Worm (Caenorhabditis elegans): ENCODE measurements around the gene snn-1.

snn-1 gene

DNA sequence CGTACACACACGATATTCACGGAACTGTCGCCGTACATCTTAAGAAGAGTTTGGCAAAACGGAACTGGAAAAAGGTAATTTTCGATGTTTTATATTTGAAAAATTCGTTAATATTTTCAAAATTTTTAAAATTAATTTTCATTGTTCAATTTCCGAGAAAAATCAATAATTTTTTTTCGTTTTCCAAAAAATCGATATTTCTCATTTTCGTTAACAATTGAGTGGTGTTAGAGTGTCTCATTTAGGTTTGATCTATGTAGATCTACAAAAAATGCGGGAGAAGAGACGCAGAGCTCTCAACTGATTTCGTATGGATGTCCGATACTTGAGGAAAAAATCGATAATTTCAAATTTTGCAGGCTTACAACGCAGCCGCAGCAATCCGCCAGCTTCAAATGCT is 18.2 kb upstream of the snn-1 start:
- TF ChIP-seq ceh-13 (GFP tag; optimal IDR thresholded peaks at IDR 0.05): no peak
- no peak for TF ChIP-seq tbx-37 (GFP tag; conservative IDR thresholded peaks at IDR 0.05)
- no peak for TF ChIP-seq tbx-11 (GFP tag; IDR thresholded peaks at IDR 0.05)

DNA sequence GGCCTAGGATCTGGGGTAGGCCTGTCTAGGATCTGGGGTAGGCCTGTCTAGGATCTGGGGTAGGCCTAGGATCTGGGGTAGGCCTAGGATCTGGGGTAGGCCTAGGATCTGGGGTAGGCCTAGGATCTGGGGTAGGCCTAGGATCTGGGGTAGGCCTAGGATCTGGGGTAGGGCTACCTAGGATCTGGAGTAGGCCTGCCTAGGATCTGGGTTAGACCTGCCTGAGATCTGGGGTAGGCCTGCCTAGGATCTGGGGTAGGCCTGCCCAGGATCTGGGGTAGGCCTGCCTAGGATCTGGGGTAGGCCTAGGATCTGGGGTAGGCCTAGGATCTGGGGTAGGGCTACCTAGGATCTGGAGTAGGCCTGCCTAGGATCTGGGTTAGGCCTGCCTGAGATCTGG is 16.3 kb upstream of the snn-1 start:
- peak; percentile 96 for TF ChIP-seq tbx-37 (GFP tag; conservative IDR thresholded peaks at IDR 0.05)
- peak; percentile 99 for TF ChIP-seq scrt-1 (GFP tag; IDR thresholded peaks at IDR 0.05)
- peak; percentile 93 for TF ChIP-seq pes-1 (GFP tag; IDR thresholded peaks at IDR 0.05)
- peak; percentile 95 for TF ChIP-seq sea-1 (GFP tag; conservative IDR thresholded peaks at IDR 0.05)
- peak; percentile 93 for TF ChIP-seq tbx-11 (GFP tag; IDR thresholded peaks at IDR 0.05)
- TF ChIP-seq flt-1 (GFP tag; IDR thresholded peaks at IDR 0.05): peak; percentile 94

DNA sequence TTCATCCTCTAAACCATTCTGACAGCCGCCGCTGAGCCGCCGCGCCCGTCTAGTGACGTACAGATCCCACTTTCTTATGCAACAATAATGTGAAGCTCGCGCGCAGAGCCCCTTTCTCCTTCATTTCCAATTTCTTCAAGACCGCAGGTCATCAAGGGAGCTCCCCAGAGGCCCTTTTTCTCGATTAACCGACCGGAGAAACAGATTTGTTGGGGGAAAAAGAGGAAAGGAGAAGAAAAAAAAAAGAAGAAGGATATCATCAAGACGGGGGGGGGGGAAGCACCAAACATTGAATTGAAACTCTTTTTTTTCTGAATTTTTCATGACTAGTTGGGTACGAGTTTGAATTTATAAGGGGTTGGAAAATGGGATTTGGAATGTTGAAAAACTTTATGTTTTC is 12.4 kb upstream of the snn-1 start:
- no peak for TF ChIP-seq scrt-1 (GFP tag; IDR thresholded peaks at IDR 0.05)
- no peak for TF ChIP-seq flt-1 (GFP tag; IDR thresholded peaks at IDR 0.05)
- TF ChIP-seq pes-1 (GFP tag; IDR thresholded peaks at IDR 0.05): no peak
- no peak for TF ChIP-seq tbx-37 (GFP tag; conservative IDR thresholded peaks at IDR 0.05)
- TF ChIP-seq ceh-36 (tag; optimal IDR thresholded peaks at IDR 0.05): no peak
- no peak for TF ChIP-seq tra-4 (tag; optimal IDR thresholded peaks at IDR 0.05)
- TF ChIP-seq tbx-11 (GFP tag; IDR thresholded peaks at IDR 0.05): no peak
- no peak for TF ChIP-seq ceh-13 (GFP tag; optimal IDR thresholded peaks at IDR 0.05)
- TF ChIP-seq B0310.2 (tag; optimal IDR thresholded peaks at IDR 0.05): no peak
- no peak for TF ChIP-seq ama-1 (optimal IDR thresholded peaks at IDR 0.05)
- no peak for TF ChIP-seq F13C5.2 (tag; optimal IDR thresholded peaks at IDR 0.05)
- no peak for TF ChIP-seq ets-7 (tag; optimal IDR thresholded peaks at IDR 0.05)

DNA sequence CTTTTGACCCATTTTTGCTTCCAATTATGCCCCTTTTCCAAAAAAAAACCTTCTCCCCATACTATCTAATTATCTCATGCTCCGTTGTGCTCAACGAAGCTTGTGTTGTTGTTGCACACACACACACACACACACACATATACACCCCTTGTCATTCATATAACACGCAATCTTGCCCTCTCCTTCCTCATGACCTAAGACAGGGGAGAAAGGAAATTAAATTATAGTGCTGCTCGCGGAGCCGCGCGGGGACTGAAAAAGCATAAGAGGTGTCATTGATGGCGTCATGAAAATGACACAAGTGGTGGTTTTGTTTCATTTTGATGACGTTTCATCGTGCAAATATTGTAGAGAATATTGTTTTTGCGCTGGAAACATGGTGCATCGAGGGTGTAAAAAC is 11.8 kb upstream of the snn-1 start:
- TF ChIP-seq aly-1 (tag; optimal IDR thresholded peaks at IDR 0.05): no peak

DNA sequence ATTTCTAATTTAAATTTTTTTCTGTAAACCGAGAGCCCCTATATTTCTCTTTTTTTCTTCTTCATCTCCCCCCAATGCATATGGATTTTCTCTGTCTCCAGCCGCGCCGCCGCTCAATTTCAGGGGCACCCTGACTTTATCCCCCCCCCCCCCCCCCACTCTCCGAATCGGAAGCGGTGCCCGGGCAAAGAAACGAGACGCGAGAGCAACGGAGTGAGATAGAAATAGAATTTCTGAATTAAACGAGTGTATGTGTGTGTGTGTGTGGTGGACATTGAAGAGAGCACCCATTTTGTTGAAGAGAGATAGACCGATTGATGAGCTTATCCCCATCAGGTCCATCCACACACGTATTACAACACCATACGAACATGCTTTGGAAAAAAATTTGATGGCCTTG is 10.9 kb upstream of the snn-1 start:
- TF ChIP-seq ama-1 (optimal IDR thresholded peaks at IDR 0.05): no peak
- TF ChIP-seq tra-4 (tag; optimal IDR thresholded peaks at IDR 0.05): no peak
- no peak for TF ChIP-seq scrt-1 (GFP tag; IDR thresholded peaks at IDR 0.05)
- no peak for TF ChIP-seq ceh-13 (GFP tag; optimal IDR thresholded peaks at IDR 0.05)
- TF ChIP-seq flt-1 (GFP tag; IDR thresholded peaks at IDR 0.05): no peak
- TF ChIP-seq tbx-11 (GFP tag; IDR thresholded peaks at IDR 0.05): no peak
- no peak for TF ChIP-seq F13C5.2 (tag; optimal IDR thresholded peaks at IDR 0.05)
- TF ChIP-seq hmg-4 (GFP tag; optimal IDR thresholded peaks at IDR 0.05): no peak
- TF ChIP-seq B0310.2 (tag; optimal IDR thresholded peaks at IDR 0.05): no peak
- TF ChIP-seq aly-1 (tag; optimal IDR thresholded peaks at IDR 0.05): no peak
- TF ChIP-seq pes-1 (GFP tag; IDR thresholded peaks at IDR 0.05): no peak
- TF ChIP-seq ceh-36 (tag; optimal IDR thresholded peaks at IDR 0.05): no peak
- TF ChIP-seq hmbx-1 (tag; optimal IDR thresholded peaks at IDR 0.05): no peak
- no peak for TF ChIP-seq tbx-37 (GFP tag; conservative IDR thresholded peaks at IDR 0.05)
- no peak for TF ChIP-seq hnd-1 (tag; optimal IDR thresholded peaks at IDR 0.05)
- TF ChIP-seq ets-7 (tag; optimal IDR thresholded peaks at IDR 0.05): no peak
- no peak for TF ChIP-seq sea-1 (GFP tag; conservative IDR thresholded peaks at IDR 0.05)

DNA sequence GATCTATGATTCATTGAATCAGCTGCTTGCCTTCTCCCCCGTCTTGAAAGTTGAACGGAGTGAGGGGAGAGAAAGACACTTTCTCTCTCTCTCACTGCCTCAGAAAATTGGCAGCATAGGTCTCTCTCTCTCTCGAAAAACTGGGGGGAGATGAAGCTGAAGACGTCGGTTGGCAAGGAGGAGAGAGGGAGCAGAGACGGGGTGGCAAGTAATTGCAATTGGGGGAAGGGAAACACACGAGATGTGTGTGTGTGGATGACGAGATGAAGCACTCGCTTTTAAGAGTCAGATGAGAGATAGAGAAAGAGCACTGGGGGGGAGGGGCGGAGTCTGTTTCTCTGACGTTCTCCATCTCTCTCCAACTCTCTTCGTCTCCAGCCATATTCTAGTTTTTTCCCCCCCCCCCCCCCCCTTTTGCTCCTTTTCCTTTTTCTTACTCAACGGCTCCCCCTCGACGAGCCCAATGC is 9.2 kb upstream of the snn-1 start, which contains the start of gene cmk-1:
TSS of gene cmk-1 (plus strand) at position 417 of the 467 bp plus-strand sequence.
- TF ChIP-seq ceh-36 (tag; optimal IDR thresholded peaks at IDR 0.05): no peak
- TF ChIP-seq flt-1 (GFP tag; IDR thresholded peaks at IDR 0.05): no peak
- TF ChIP-seq ets-7 (tag; optimal IDR thresholded peaks at IDR 0.05): no peak
- TF ChIP-seq F13C5.2 (tag; optimal IDR thresholded peaks at IDR 0.05): peak; percentile 36
- TF ChIP-seq pes-1 (GFP tag; IDR thresholded peaks at IDR 0.05): no peak
- TF ChIP-seq ama-1 (optimal IDR thresholded peaks at IDR 0.05): no peak
- TF ChIP-seq tbx-11 (GFP tag; IDR thresholded peaks at IDR 0.05): no peak

DNA sequence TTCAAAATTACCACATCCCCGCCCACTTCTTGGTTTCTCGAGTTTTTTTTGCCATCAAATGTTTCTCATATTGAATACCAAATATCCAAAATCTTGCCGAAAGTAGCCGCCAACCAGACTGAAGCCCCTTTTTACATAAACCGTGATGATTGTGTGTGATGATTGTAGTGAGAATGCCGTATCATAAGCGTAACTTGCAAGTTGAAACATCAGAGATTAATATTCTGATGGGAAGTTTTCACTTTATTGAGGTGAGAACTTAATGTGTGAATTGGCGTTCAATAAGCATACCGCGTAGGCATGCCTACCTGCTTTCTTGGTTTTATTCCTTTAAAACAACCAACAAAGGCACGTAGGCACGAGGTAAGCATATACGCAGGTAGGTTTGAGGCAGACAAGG is 6.6 kb upstream of the snn-1 start, which contains the start of gene Y38C1BA.4:
TSS of gene Y38C1BA.4 (plus strand) at position 301 of the 400 bp plus-strand sequence.
- TF ChIP-seq ama-1 (optimal IDR thresholded peaks at IDR 0.05) (no peak), pes-1 (GFP tag; IDR thresholded peaks at IDR 0.05) (no peak), tbx-37 (GFP tag; conservative IDR thresholded peaks at IDR 0.05) (no peak), ceh-36 (tag; optimal IDR thresholded peaks at IDR 0.05) (no peak), hnd-1 (tag; optimal IDR thresholded peaks at IDR 0.05) (no peak), B0310.2 (tag; optimal IDR thresholded peaks at IDR 0.05) (no peak), tbx-11 (GFP tag; IDR thresholded peaks at IDR 0.05) (no peak), scrt-1 (GFP tag; IDR thresholded peaks at IDR 0.05) (no peak), F13C5.2 (tag; optimal IDR thresholded peaks at IDR 0.05) (no peak), hmg-4 (GFP tag; optimal IDR thresholded peaks at IDR 0.05) (no peak), tra-4 (tag; optimal IDR thresholded peaks at IDR 0.05) (no peak), hmbx-1 (tag; optimal IDR thresholded peaks at IDR 0.05) (no peak), flt-1 (GFP tag; IDR thresholded peaks at IDR 0.05) (no peak), ets-7 (tag; optimal IDR thresholded peaks at IDR 0.05) (no peak), aly-1 (tag; optimal IDR thresholded peaks at IDR 0.05) (no peak), sea-1 (GFP tag; conservative IDR thresholded peaks at IDR 0.05) (no peak), ceh-13 (GFP tag; optimal IDR thresholded peaks at IDR 0.05) (no peak)

DNA sequence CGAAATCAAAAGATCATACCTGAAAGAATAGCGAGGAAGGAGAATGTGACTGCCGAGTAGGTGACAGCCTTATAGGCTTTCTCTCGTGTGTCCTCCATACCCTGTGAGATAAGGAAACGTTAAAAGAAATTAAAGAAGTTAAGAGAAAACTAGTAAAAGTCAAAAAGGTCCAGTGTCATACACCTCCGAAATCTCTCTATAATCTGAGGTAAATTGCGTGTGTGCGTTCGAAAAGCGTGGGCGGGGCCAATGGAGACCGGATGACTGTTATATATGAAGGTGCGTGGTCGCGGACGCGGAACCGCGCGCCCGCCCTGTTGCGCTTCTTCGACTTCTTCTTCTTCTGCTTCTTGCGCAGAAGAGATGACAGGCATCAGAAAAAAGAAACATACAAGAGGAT is 5.2 kb upstream of the snn-1 start, which contains the start of gene col-109:
TSS of gene col-109 (minus strand) at position 101 of the 400 bp plus-strand sequence.
- TF ChIP-seq hmg-4 (GFP tag; optimal IDR thresholded peaks at IDR 0.05) (no peak), flt-1 (GFP tag; IDR thresholded peaks at IDR 0.05) (no peak), pes-1 (GFP tag; IDR thresholded peaks at IDR 0.05) (no peak), tra-4 (tag; optimal IDR thresholded peaks at IDR 0.05) (no peak), hmbx-1 (tag; optimal IDR thresholded peaks at IDR 0.05) (no peak)
